Worm (Caenorhabditis elegans): Measurements from ENCODE around the gene T24F1.7.
A peak's percentile ranks its signal among the peaks of the same experiment; 100 is the strongest.

The T24F1.7 gene

ce11 chrII:11312223-11312622, at the start of gene T24F1.7:
Gene T24F1.7 (plus strand): TSS chrII:11312523.
- TF ChIP-seq ceh-16 (tag; optimal IDR thresholded peaks at IDR 0.05) (no peak), zag-1 (tag; optimal IDR thresholded peaks at IDR 0.05) (no peak)

- no peak for TF ChIP-seq mab-5 (tag; optimal IDR thresholded peaks at IDR 0.05)
These were observed 43.5 kb upstream of the T24F1.7 start, which contains the start of gene cut-1 for ce11 chrII:11268822-11269221. Gene cut-1 (plus strand): TSS chrII:11269122.

ce11 chrII:11270829-11271228, 41.5 kb upstream of the T24F1.7 start:
- TF ChIP-seq ZK546.5 (tag; optimal IDR thresholded peaks at IDR 0.05) (no peak), mab-5 (tag; optimal IDR thresholded peaks at IDR 0.05) (no peak), ztf-1 (GFP tag; conservative IDR thresholded peaks at IDR 0.05) (no peak), sma-3 (GFP tag; optimal IDR thresholded peaks at IDR 0.05) (no peak), dmd-4 (tag; optimal IDR thresholded peaks at IDR 0.05) (no peak), crh-2 (tag; optimal IDR thresholded peaks at IDR 0.05) (no peak), C34F6.9 (tag; optimal IDR thresholded peaks at IDR 0.05) (no peak), nhr-6 (tag; optimal IDR thresholded peaks at IDR 0.05) (no peak), nhr-23 (tag; optimal IDR thresholded peaks at IDR 0.05) (no peak)

- no peak for TF ChIP-seq ztf-1 (GFP tag; conservative IDR thresholded peaks at IDR 0.05)
- TF ChIP-seq sma-3 (GFP tag; optimal IDR thresholded peaks at IDR 0.05), result no peak
These were observed 37.4 kb upstream of the T24F1.7 start for ce11 chrII:11274876-11275275.

ce11 chrII:11275484-11275883, 36.8 kb upstream of the T24F1.7 start:
- TF ChIP-seq ceh-82 (tag; optimal IDR thresholded peaks at IDR 0.05), result no peak
- peak; percentile 47 for TF ChIP-seq nhr-129 (tag; optimal IDR thresholded peaks at IDR 0.05)

ce11 chrII:11276879-11277278, 35.4 kb upstream of the T24F1.7 start:
- no peak for TF ChIP-seq Y55F3AM.14 (GFP tag; optimal IDR thresholded peaks at IDR 0.05)
- peak; percentile 84 for TF ChIP-seq ceh-16 (tag; optimal IDR thresholded peaks at IDR 0.05)

- TF ChIP-seq gmeb-1 (tag; optimal IDR thresholded peaks at IDR 0.05) (no peak), lsy-2 (tag; optimal IDR thresholded peaks at IDR 0.05) (peak in 1 of 2 experiments; percentile 36)
These were observed 32.4 kb upstream of the T24F1.7 start for ce11 chrII:11279971-11280370.

ce11 chrII:11281177-11281576, 31.1 kb upstream of the T24F1.7 start:
- TF ChIP-seq sma-9 (GFP tag; optimal IDR thresholded peaks at IDR 0.05) (no peak), sma-9 (tag; optimal IDR thresholded peaks at IDR 0.05) (no peak), F13H6.1 (tag; optimal IDR thresholded peaks at IDR 0.05) (no peak), nhr-10 (tag; optimal IDR thresholded peaks at IDR 0.05) (no peak), snpc-4 (tag; optimal IDR thresholded peaks at IDR 0.05) (no peak), unc-62 (GFP tag; optimal IDR thresholded peaks at IDR 0.05) (no peak), lsy-2 (tag; optimal IDR thresholded peaks at IDR 0.05) (peak in 1 of 2 experiments; percentile 66), mbf-1 (tag; optimal IDR thresholded peaks at IDR 0.05) (no peak), ztf-11 (tag; optimal IDR thresholded peaks at IDR 0.05) (no peak), nhr-129 (tag; optimal IDR thresholded peaks at IDR 0.05) (peak; percentile 1), ceh-82 (tag; optimal IDR thresholded peaks at IDR 0.05) (no peak), nhr-11 (tag; optimal IDR thresholded peaks at IDR 0.05) (no peak), lin-11 (tag; optimal IDR thresholded peaks at IDR 0.05) (no peak), crh-2 (tag; optimal IDR thresholded peaks at IDR 0.05) (no peak), skn-1 (tag; optimal IDR thresholded peaks at IDR 0.05) (no peak), dmd-4 (tag; optimal IDR thresholded peaks at IDR 0.05) (no peak), mab-5 (tag; optimal IDR thresholded peaks at IDR 0.05) (no peak), alr-1 (tag; optimal IDR thresholded peaks at IDR 0.05) (no peak)

- TF ChIP-seq fos-1 (tag; optimal IDR thresholded peaks at IDR 0.05), result peak; percentile 5
- no peak for TF ChIP-seq ztf-11 (tag; optimal IDR thresholded peaks at IDR 0.05)
These were observed 30.7 kb upstream of the T24F1.7 start, which contains the start of gene unc-130 for ce11 chrII:11281666-11282065. Gene unc-130 (plus strand): TSS chrII:11281966.
